Worm (Caenorhabditis elegans) whole organism, late embryonic: ENCODE data around the gene C14A6.7.

ENCODE experiments used
- C08G9.2 ChIP-seq: sonication (generic microtip); optimal IDR thresholded peaks from 2 replicates; lab custom pipeline; 2016; ENCODE audit warnings: mild to moderate bottlenecking, missing genetic modification characterization, moderate library complexity, missing compliant biosample characterization
- K02D7.2 ChIP-seq: sonication (generic microtip); optimal IDR thresholded peaks from 2 replicates; lab custom pipeline; 2017; ENCODE audit warnings: mild to moderate bottlenecking, missing genetic modification characterization, missing compliant biosample characterization
- T23F11.4 ChIP-seq: fragments of 200-800 bp; sonication (Bioruptor generic); optimal IDR thresholded peaks from 2 replicates; lab custom pipeline; 2018; ENCODE audit warnings: mild to moderate bottlenecking, missing genetic modification characterization, missing compliant biosample characterization
- Y22D7AL.16 ChIP-seq: sonication (generic microtip); optimal IDR thresholded peaks from 2 replicates; lab custom pipeline; 2016; ENCODE audit warnings: missing genetic modification characterization, missing compliant biosample characterization
- ahr-1 ChIP-seq: sonication (generic microtip); optimal IDR thresholded peaks from 2 replicates; lab custom pipeline; 2016; ENCODE audit warnings: missing genetic modification characterization, missing compliant biosample characterization
- ama-1 ChIP-seq: fragments of 150-350 bp; optimal IDR thresholded peaks from 2 replicates; lab custom pipeline; 2014
- ceh-14 ChIP-seq: sonication (generic microtip); optimal IDR thresholded peaks from 2 replicates; lab custom pipeline; 2016; ENCODE audit warnings: missing genotype, missing genetic modification characterization, missing compliant biosample characterization
- ceh-2 ChIP-seq: sonication (generic microtip); optimal IDR thresholded peaks from 2 replicates; lab custom pipeline; 2016; ENCODE audit warnings: missing genotype, missing genetic modification characterization, missing compliant biosample characterization
- ceh-24 ChIP-seq: sonication (generic microtip); optimal IDR thresholded peaks from 2 replicates; lab custom pipeline; 2016; ENCODE audit warnings: mild to moderate bottlenecking, missing genetic modification characterization, missing compliant biosample characterization
- ceh-34 ChIP-seq: sonication (generic microtip); optimal IDR thresholded peaks from 2 replicates; lab custom pipeline; 2016; ENCODE audit warnings: mild to moderate bottlenecking, missing genetic modification characterization, missing compliant biosample characterization
- ceh-48 ChIP-seq: sonication (generic microtip); optimal IDR thresholded peaks from 2 replicates; lab custom pipeline; 2016; ENCODE audit warnings: missing genetic modification characterization, inconsistent platforms, missing compliant biosample characterization
- ceh-9 ChIP-seq: sonication (generic microtip); optimal IDR thresholded peaks from 2 replicates; lab custom pipeline; 2016; ENCODE audit warnings: mild to moderate bottlenecking, missing genetic modification characterization, inconsistent platforms, missing compliant biosample characterization
- dmd-4 ChIP-seq: sonication (generic microtip); optimal IDR thresholded peaks from 2 replicates; lab custom pipeline; 2016; ENCODE audit warnings: borderline replicate concordance, missing genetic modification characterization, missing compliant biosample characterization
- dve-1 ChIP-seq: sonication (generic microtip); optimal IDR thresholded peaks from 2 replicates; lab custom pipeline; 2017; ENCODE audit warnings: antibody characterized with exemption, mild to moderate bottlenecking, missing genetic modification characterization, missing compliant biosample characterization
- ets-4 ChIP-seq: sonication (generic microtip); optimal IDR thresholded peaks from 2 replicates; lab custom pipeline; 2016; ENCODE audit warnings: missing genetic modification characterization, missing compliant biosample characterization
- fkh-6 ChIP-seq: sonication (generic microtip); optimal IDR thresholded peaks from 2 replicates; lab custom pipeline; 2016; ENCODE audit warnings: missing genetic modification characterization, missing compliant biosample characterization
- hlh-13 ChIP-seq: fragments of 200-800 bp; sonication (Bioruptor generic); optimal IDR thresholded peaks from 2 replicates; lab custom pipeline; 2018; ENCODE audit warnings: mild to moderate bottlenecking, missing genetic modification characterization, missing compliant biosample characterization
- hlh-15 ChIP-seq: sonication (generic microtip); optimal IDR thresholded peaks from 2 replicates; lab custom pipeline; 2016; ENCODE audit warnings: missing genetic modification characterization, missing compliant biosample characterization
- hlh-8 ChIP-seq: sonication (generic microtip); optimal IDR thresholded peaks from 2 replicates; lab custom pipeline; 2016; ENCODE audit warnings: missing genotype, missing genetic modification characterization, missing compliant biosample characterization
- lim-6 ChIP-seq: sonication (generic microtip); optimal IDR thresholded peaks from 2 replicates; lab custom pipeline; 2016; ENCODE audit warnings: missing genetic modification characterization, missing compliant biosample characterization
- lin-11 ChIP-seq: fragments of 200-800 bp; sonication (Bioruptor generic); optimal IDR thresholded peaks from 2 replicates; lab custom pipeline; 2018; ENCODE audit warnings: mild to moderate bottlenecking, missing genetic modification characterization, missing compliant biosample characterization
- madf-2 ChIP-seq: sonication (generic microtip); optimal IDR thresholded peaks from 2 replicates; lab custom pipeline; 2017; ENCODE audit warnings: missing genetic modification characterization, missing compliant biosample characterization
- nfya-1 ChIP-seq: sonication (generic microtip); optimal IDR thresholded peaks from 2 replicates; lab custom pipeline; 2017; ENCODE audit warnings: missing genetic modification characterization, mild to moderate bottlenecking, missing compliant biosample characterization, antibody characterized with exemption, moderate library complexity
- nhr-232 ChIP-seq: sonication (generic microtip); optimal IDR thresholded peaks from 2 replicates; lab custom pipeline; 2016; ENCODE audit warnings: missing genetic modification characterization, missing compliant biosample characterization
- pat-9 ChIP-seq: fragments of 200-800 bp; sonication (Bioruptor generic); optimal IDR thresholded peaks from 2 replicates; lab custom pipeline; 2018; ENCODE audit warnings: mild to moderate bottlenecking, missing genetic modification characterization, moderate library complexity, missing compliant biosample characterization
- pha-2 ChIP-seq: sonication (generic microtip); optimal IDR thresholded peaks from 2 replicates; lab custom pipeline; 2017; ENCODE audit warnings: mild to moderate bottlenecking, missing genetic modification characterization, missing compliant biosample characterization
- pqm-1 ChIP-seq: sonication (generic microtip); optimal IDR thresholded peaks from 2 replicates; lab custom pipeline; 2016; ENCODE audit warnings: missing genetic modification characterization, missing compliant biosample characterization
- ref-2 ChIP-seq: sonication (generic microtip); optimal IDR thresholded peaks from 2 replicates; lab custom pipeline; 2016; ENCODE audit warnings: missing genetic modification characterization, missing compliant biosample characterization
- rnt-1 ChIP-seq: sonication (generic microtip); optimal IDR thresholded peaks from 2 replicates; lab custom pipeline; 2016; ENCODE audit warnings: missing genetic modification characterization, missing compliant biosample characterization
- sdc-2 ChIP-seq: sonication (generic microtip); optimal IDR thresholded peaks from 2 replicates; lab custom pipeline; 2016; ENCODE audit warnings: missing genotype, missing genetic modification characterization, missing compliant biosample characterization
- sox-2 ChIP-seq: fragments of 200-800 bp; sonication (Bioruptor generic); IDR thresholded peaks from 2 replicates; pipeline ENCODE4 v1.3.6; 2022; ENCODE audit warnings: missing genetic modification reagents, missing genetic modification characterization, missing compliant biosample characterization
- sox-4 ChIP-seq: sonication (generic microtip); optimal IDR thresholded peaks from 2 replicates; lab custom pipeline; 2017; ENCODE audit warnings: mild to moderate bottlenecking, missing genetic modification characterization, inconsistent platforms, missing compliant biosample characterization
- syd-9 ChIP-seq: sonication (generic microtip); optimal IDR thresholded peaks from 2 replicates; lab custom pipeline; 2016; ENCODE audit warnings: mild to moderate bottlenecking, missing genetic modification characterization, moderate library complexity, missing compliant biosample characterization
- unc-42 ChIP-seq: sonication (generic microtip); optimal IDR thresholded peaks from 2 replicates; lab custom pipeline; 2016; ENCODE audit warnings: missing genotype, missing genetic modification characterization, missing compliant biosample characterization
- unc-55 ChIP-seq: sonication (generic microtip); optimal IDR thresholded peaks from 2 replicates; lab custom pipeline; 2017; ENCODE audit warnings: missing biosample characterization, missing genetic modification reagents, missing genetic modification characterization

Gene C14A6.7

ce11 chrV:18167161-18167560 lies 1.0 kb downstream of the C14A6.7 start, which contains the start of gene C14A6.6:
Gene C14A6.6 (minus strand): TSS chrV:18167261.
- no peak for TF ChIP-seq rnt-1 (tag; lab: Kevin White, UChicago)
- no peak for TF ChIP-seq sox-4 (tag; lab: Kevin White, UChicago)
- TF ChIP-seq sox-2 (GFP tag; lab: Robert Waterston, UW): no peak
- TF ChIP-seq hlh-13: no peak
- TF ChIP-seq ceh-48: no peak
- no peak for TF ChIP-seq ref-2 (tag; lab: Kevin White, UChicago)
- no peak for TF ChIP-seq nfya-1 (tag; lab: Kevin White, UChicago)
- no peak for TF ChIP-seq sdc-2 (tag; lab: Kevin White, UChicago)
- TF ChIP-seq pqm-1 (tag; lab: Kevin White, UChicago): no peak
- no peak for TF ChIP-seq pha-2 (tag; lab: Kevin White, UChicago)

DNA sequence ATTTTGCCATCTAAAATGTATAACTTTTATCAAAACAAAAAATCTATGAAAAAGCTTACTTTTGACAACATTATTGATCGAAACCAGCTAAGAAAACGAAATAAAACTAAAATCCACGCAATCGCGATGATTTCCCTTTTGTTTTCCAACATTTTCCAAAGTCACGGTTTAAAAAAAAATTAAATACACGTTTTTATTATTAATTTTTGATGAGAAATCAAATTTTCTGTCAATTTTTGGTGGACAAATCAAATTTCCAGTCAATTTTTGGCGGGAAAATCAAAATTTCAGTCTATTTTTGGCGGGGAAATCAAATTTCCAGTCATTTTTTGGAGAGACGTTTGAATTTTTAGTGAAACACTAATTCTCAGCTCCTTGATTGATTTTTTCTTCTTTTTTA lies 3.4 kb downstream of the C14A6.7 start, which contains the start of gene C14A6.5:
Gene C14A6.5 (minus strand): TSS at position 101 of the 400 bp plus-strand sequence.
- TF ChIP-seq ceh-9 (tag; lab: Kevin White, UChicago) (no peak), lin-11 (tag; lab: Kevin White, UChicago) (no peak), madf-2 (tag; lab: Kevin White, UChicago) (no peak), dve-1 (tag; lab: Kevin White, UChicago) (no peak), syd-9 (no peak), T23F11.4 (GFP tag; lab: Kevin White, UChicago) (no peak), unc-55 (no peak), sdc-2 (tag; lab: Kevin White, UChicago) (no peak), ceh-14 (tag; lab: Kevin White, UChicago) (no peak), C08G9.2 (tag; lab: Kevin White, UChicago) (no peak)

DNA sequence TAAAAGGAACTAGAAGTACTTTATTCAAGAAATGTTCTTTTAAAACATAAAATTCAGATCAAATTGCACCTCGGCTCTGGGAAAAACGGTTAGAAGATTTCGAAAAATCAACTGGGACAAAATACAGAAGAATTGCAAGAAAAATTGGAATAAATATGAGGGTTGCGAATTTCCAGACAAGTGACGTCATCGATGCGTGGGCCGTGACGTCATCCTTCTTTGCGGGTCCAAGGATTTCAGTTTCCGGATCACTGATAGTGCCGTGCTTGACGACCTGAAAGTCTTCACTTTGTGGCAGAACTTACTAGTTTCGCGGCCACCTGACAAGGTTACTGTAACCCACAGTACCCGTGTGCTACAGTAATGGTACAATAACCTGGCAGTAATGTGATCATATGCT lies 4.7 kb downstream of the C14A6.7 start:
- TF ChIP-seq Y22D7AL.16 (tag; lab: Kevin White, UChicago): no peak
- TF ChIP-seq pqm-1 (tag; lab: Kevin White, UChicago): no peak
- no peak for TF ChIP-seq ets-4 (tag; lab: Kevin White, UChicago)
- TF ChIP-seq hlh-15 (tag; lab: Kevin White, UChicago): no peak
- TF ChIP-seq hlh-8: no peak

DNA sequence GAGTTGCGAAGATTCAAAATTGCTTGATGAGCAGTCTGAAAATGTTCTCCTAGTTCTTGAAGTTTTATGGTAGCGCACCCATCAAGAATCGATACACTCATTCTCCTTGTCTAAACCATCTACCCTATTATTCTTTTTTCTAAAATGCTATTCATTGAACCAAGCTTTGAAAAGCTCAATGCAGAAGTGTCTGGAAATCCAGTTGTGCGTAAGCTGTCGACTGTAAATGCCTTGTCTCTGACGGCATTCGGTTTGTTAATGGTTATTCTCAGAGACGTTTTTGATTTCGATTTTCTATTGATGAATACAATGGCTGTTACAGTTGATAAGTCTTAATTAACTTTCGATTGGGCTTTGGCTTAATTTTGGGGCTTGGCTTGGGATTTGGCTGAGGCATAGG lies 5.6 kb downstream of the C14A6.7 start, which contains the start of gene C14A6.12:
Gene C14A6.12 (minus strand): TSS at position 101 of the 400 bp plus-strand sequence.
- TF ChIP-seq ahr-1 (tag; lab: Kevin White, UChicago): no peak
- TF ChIP-seq ceh-24: no peak
- TF ChIP-seq ref-2 (tag; lab: Kevin White, UChicago): no peak
- no peak for TF ChIP-seq K02D7.2 (tag; lab: Kevin White, UChicago)
- no peak for TF ChIP-seq nhr-232 (tag; lab: Kevin White, UChicago)
- TF ChIP-seq lin-11 (tag; lab: Kevin White, UChicago): no peak
- no peak for TF ChIP-seq pat-9 (tag; lab: Kevin White, UChicago)
- TF ChIP-seq dmd-4 (tag; lab: Kevin White, UChicago): no peak
- TF ChIP-seq lim-6 (tag; lab: Kevin White, UChicago): no peak
- no peak for TF ChIP-seq ceh-34 (tag; lab: Kevin White, UChicago)
- TF ChIP-seq sox-4 (tag; lab: Kevin White, UChicago): no peak
- no peak for TF ChIP-seq ceh-14 (tag; lab: Kevin White, UChicago)
- no peak for TF ChIP-seq sox-2 (GFP tag; lab: Robert Waterston, UW)
- no peak for TF ChIP-seq ama-1
- no peak for TF ChIP-seq pqm-1 (tag; lab: Kevin White, UChicago)
- TF ChIP-seq unc-42: no peak
- TF ChIP-seq ceh-2 (tag; lab: Kevin White, UChicago): no peak
- TF ChIP-seq fkh-6 (tag; lab: Kevin White, UChicago): no peak
- no peak for TF ChIP-seq ceh-9 (tag; lab: Kevin White, UChicago)
- TF ChIP-seq, all 69 proteins: peak for 0
